Fruit fly (Drosophila melanogaster) whole organism, embryonic: ENCODE results near the gene CG1317.
A peak's percentile ranks its signal among the peaks of the same experiment; 100 is the strongest.

Experiments used
- BEAF-32 ChIP-seq: fragments of 200-800 bp; sonication (Bioruptor generic); optimal IDR thresholded peaks from 3 replicates; lab custom pipeline; 2017; ENCODE audit warnings: missing biosample characterization, missing genetic modification characterization, mild to moderate bottlenecking, moderate library complexity, missing genetic modification reagents
- CG10209 ChIP-seq: fragments of 200-800 bp; sonication (Bioruptor generic); optimal IDR thresholded peaks from 3 replicates; lab custom pipeline; 2017; ENCODE audit warnings: missing biosample characterization, mild to moderate bottlenecking, missing genetic modification characterization, missing genetic modification reagents
- CG12391 ChIP-seq: fragments of 200-800 bp; sonication (Bioruptor generic); optimal IDR thresholded peaks from 3 replicates; lab custom pipeline; 2018; ENCODE audit warnings: missing biosample characterization, mild to moderate bottlenecking, missing genetic modification characterization, moderate library complexity
- CG14710 ChIP-seq: fragments of 200-800 bp; sonication (Bioruptor generic); optimal IDR thresholded peaks from 3 replicates; lab custom pipeline; 2019; ENCODE audit warnings: missing biosample characterization, mild to moderate bottlenecking, missing genetic modification characterization, moderate library complexity
- CG15514 ChIP-seq: fragments of 200-800 bp; sonication (Bioruptor generic); optimal IDR thresholded peaks from 3 replicates; lab custom pipeline; 2017; ENCODE audit warnings: missing biosample characterization, missing genetic modification characterization, mild to moderate bottlenecking, moderate library complexity, missing genetic modification reagents
- CG15601 ChIP-seq: fragments of 200-800 bp; sonication (Bioruptor generic); optimal IDR thresholded peaks from 3 replicates; lab custom pipeline; 2019; ENCODE audit warnings: missing biosample characterization, mild to moderate bottlenecking, missing genetic modification characterization, moderate library complexity
- CG17612 ChIP-seq: fragments of 200-800 bp; sonication (Bioruptor generic); IDR thresholded peaks from 2 replicates; pipeline ENCODE4 v1.3.6; 2022; ENCODE audit warnings: missing biosample characterization, missing genetic modification characterization
- CG2129 ChIP-seq: fragments of 200-800 bp; sonication (Bioruptor generic); IDR thresholded peaks from 2 replicates; pipeline ENCODE4 v1.3.6; 2022; ENCODE audit warnings: missing biosample characterization, missing genetic modification characterization; ENCODE audit not compliant: partially characterized antibody
- CG31224 ChIP-seq: fragments of 200-800 bp; sonication (Bioruptor generic); IDR thresholded peaks from 2 replicates; pipeline ENCODE4 v1.3.6; 2022; ENCODE audit warnings: missing biosample characterization, missing genetic modification characterization
- CG31365 ChIP-seq: fragments of 200-800 bp; sonication (Bioruptor generic); optimal IDR thresholded peaks from 2 replicates; lab custom pipeline; 2018; ENCODE audit warnings: missing biosample characterization, mild to moderate bottlenecking, missing genetic modification characterization
- CG3163 ChIP-seq: fragments of 200-800 bp; sonication (Bioruptor generic); optimal IDR thresholded peaks from 3 replicates; lab custom pipeline; 2016; ENCODE audit warnings: missing biosample characterization, missing genetic modification characterization
- CG32532 ChIP-seq: fragments of 200-800 bp; sonication (Bioruptor generic); IDR thresholded peaks from 2 replicates; pipeline ENCODE4 v1.3.6; 2022; ENCODE audit warnings: missing biosample characterization, missing genetic modification characterization
- CG3281 ChIP-seq: fragments of 200-800 bp; sonication (Bioruptor generic); optimal IDR thresholded peaks from 3 replicates; lab custom pipeline; 2017; ENCODE audit warnings: missing biosample characterization, mild to moderate bottlenecking, missing genetic modification characterization
- CG4820 ChIP-seq: fragments of 200-800 bp; sonication (Bioruptor generic); optimal IDR thresholded peaks from 3 replicates; lab custom pipeline; 2016; ENCODE audit warnings: missing biosample characterization, missing genetic modification characterization
- CG5180 ChIP-seq: fragments of 200-800 bp; sonication (Bioruptor generic); optimal IDR thresholded peaks from 3 replicates; lab custom pipeline; 2017; ENCODE audit warnings: missing biosample characterization, missing genetic modification characterization, mild to moderate bottlenecking, moderate library complexity, missing genetic modification reagents
- CG5953 ChIP-seq: fragments of 200-800 bp; sonication (Bioruptor generic); IDR thresholded peaks from 2 replicates; pipeline ENCODE4 v1.3.6; 2022; ENCODE audit warnings: missing biosample characterization, missing genetic modification characterization
- CG9876 ChIP-seq: fragments of 200-800 bp; sonication (Bioruptor generic); optimal IDR thresholded peaks from 2 replicates; lab custom pipeline; 2016; ENCODE audit warnings: missing biosample characterization, missing genetic modification characterization
- D19B ChIP-seq: fragments of 200-800 bp; sonication (Bioruptor generic); optimal IDR thresholded peaks from 2 replicates; lab custom pipeline; 2017; ENCODE audit warnings: missing biosample characterization, mild to moderate bottlenecking, missing genetic modification characterization
- Dref ChIP-seq: fragments of 200-800 bp; sonication (Bioruptor generic); IDR thresholded peaks from 2 replicates; pipeline ENCODE4 v1.3.6; 2022; ENCODE audit warnings: missing biosample characterization, missing genetic modification characterization
- GATAe ChIP-seq: fragments of 200-800 bp; sonication (Bioruptor generic); conservative IDR thresholded peaks from 2 replicates; pipeline ENCODE4 v1.3.6; 2022; ENCODE audit warnings: missing biosample characterization, missing genetic modification characterization
- Gsc ChIP-seq: fragments of 200-800 bp; sonication (Bioruptor generic); IDR thresholded peaks from 2 replicates; pipeline ENCODE4 v1.3.6; 2022; ENCODE audit warnings: missing biosample characterization, missing genetic modification characterization
- Max ChIP-seq: fragments of 200-800 bp; sonication (Bioruptor generic); optimal IDR thresholded peaks from 2 replicates; lab custom pipeline; 2016; ENCODE audit warnings: missing biosample characterization, mild to moderate bottlenecking, missing genetic modification characterization
- Ravus ChIP-seq: fragments of 200-800 bp; sonication (Bioruptor generic); IDR thresholded peaks from 2 replicates; pipeline ENCODE4 v1.3.6; 2022; ENCODE audit warnings: missing biosample characterization, missing genetic modification characterization
- Rfx ChIP-seq: fragments of 200-800 bp; sonication (Bioruptor generic); IDR thresholded peaks from 2 replicates; pipeline ENCODE4 v1.3.6; 2022; ENCODE audit warnings: missing biosample characterization, missing genetic modification characterization
- Trl ChIP-seq, 3 experiments: fragments of >200 bp in 2 of 3; fragments of 200-800 bp in 1 of 3; sonication (Bioruptor generic) in 1 of 3; optimal IDR thresholded peaks; 2 replicates in 1 of 3; 3 replicates in 2 of 3; lab custom pipeline; 2016 to 2017; ENCODE audit warnings: missing biosample characterization in 1 of 3, missing genetic modification characterization in 1 of 3
- amos ChIP-seq: fragments of 200-800 bp; sonication (Bioruptor generic); IDR thresholded peaks from 2 replicates; pipeline ENCODE4 v1.3.6; 2022; ENCODE audit warnings: missing biosample characterization, missing genetic modification characterization; ENCODE audit not compliant: partially characterized antibody
- bowl ChIP-seq: fragments of 200-800 bp; sonication (Bioruptor generic); IDR thresholded peaks from 2 replicates; pipeline ENCODE4 v1.3.6; 2022; ENCODE audit warnings: missing biosample characterization, missing genetic modification characterization
- chn ChIP-seq: fragments of 200-800 bp; sonication (Bioruptor generic); optimal IDR thresholded peaks from 2 replicates; lab custom pipeline; 2016; ENCODE audit warnings: missing biosample characterization, missing genetic modification characterization
- ci ChIP-seq: fragments of 200-800 bp; sonication (Bioruptor generic); IDR thresholded peaks from 3 replicates; pipeline ENCODE4 v1.3.6; 2022; ENCODE audit warnings: missing biosample characterization, missing genetic modification characterization
- croc ChIP-seq: fragments of 200-800 bp; sonication (Bioruptor generic); conservative IDR thresholded peaks from 3 replicates; pipeline ENCODE4 v1.3.6; 2022; ENCODE audit warnings: missing biosample characterization, missing genetic modification characterization
- danr ChIP-seq: fragments of 200-800 bp; sonication (Bioruptor generic); IDR thresholded peaks from 2 replicates; pipeline ENCODE4 v1.3.6; 2022; ENCODE audit warnings: missing biosample characterization, missing genetic modification characterization
- dm ChIP-seq: fragments of 200-800 bp; sonication (Bioruptor generic); optimal IDR thresholded peaks from 3 replicates; lab custom pipeline; 2016; ENCODE audit warnings: missing biosample characterization, missing genetic modification characterization
- dmrt11E ChIP-seq: fragments of 200-800 bp; sonication (Bioruptor generic); optimal IDR thresholded peaks from 3 replicates; lab custom pipeline; 2018; ENCODE audit warnings: missing biosample characterization, mild to moderate bottlenecking, missing genetic modification characterization, moderate library complexity
- grn ChIP-seq: fragments of 200-800 bp; sonication (Bioruptor generic); optimal IDR thresholded peaks from 3 replicates; lab custom pipeline; 2017; ENCODE audit warnings: missing biosample characterization, missing genetic modification characterization
- hbn ChIP-seq: fragments of 200-800 bp; sonication (Bioruptor generic); IDR thresholded peaks from 2 replicates; pipeline ENCODE4 v1.3.6; 2022; ENCODE audit warnings: missing biosample characterization, missing genetic modification characterization; ENCODE audit not compliant: partially characterized antibody
- hkb ChIP-seq, 2 experiments: fragments of 200-800 bp in 1 of 2; fragments of >200 bp in 1 of 2; sonication (Bioruptor generic) in 1 of 2; IDR thresholded peaks in 1 of 2; optimal IDR thresholded peaks in 1 of 2; 2 replicates each; pipeline versions ENCODE4 v1.3.6 to Lab custom; 2017 to 2022; ENCODE audit warnings: missing biosample characterization in 1 of 2, missing genetic modification characterization in 1 of 2
- ind ChIP-seq: fragments of 200-800 bp; sonication (Bioruptor generic); optimal IDR thresholded peaks from 3 replicates; lab custom pipeline; 2016; ENCODE audit warnings: missing biosample characterization, missing genetic modification characterization
- ken ChIP-seq: fragments of 200-800 bp; sonication (Bioruptor generic); IDR thresholded peaks from 3 replicates; pipeline ENCODE4 v1.3.6; 2022; ENCODE audit warnings: missing biosample characterization, missing genetic modification characterization
- lmd ChIP-seq: fragments of 200-800 bp; sonication (Bioruptor generic); IDR thresholded peaks from 2 replicates; pipeline ENCODE4 v1.3.6; 2022; ENCODE audit warnings: missing biosample characterization, missing genetic modification characterization
- odd ChIP-seq: fragments of 200-800 bp; sonication (Bioruptor generic); optimal IDR thresholded peaks from 2 replicates; lab custom pipeline; 2017; ENCODE audit warnings: missing biosample characterization, mild to moderate bottlenecking, missing genetic modification characterization
- otp ChIP-seq: fragments of 200-800 bp; sonication (Bioruptor generic); IDR thresholded peaks from 3 replicates; pipeline ENCODE4, ENCODE4 v1.3.6; 2022; ENCODE audit warnings: missing biosample characterization, missing genetic modification characterization
- p53 ChIP-seq: fragments of 200-800 bp; sonication (Bioruptor generic); optimal IDR thresholded peaks from 2 replicates; lab custom pipeline; 2016; ENCODE audit warnings: missing biosample characterization, missing genetic modification characterization
- phol ChIP-seq: fragments of 200-800 bp; sonication (Bioruptor generic); optimal IDR thresholded peaks from 3 replicates; lab custom pipeline; 2018; ENCODE audit warnings: missing biosample characterization, mild to moderate bottlenecking, missing genetic modification characterization, moderate library complexity
- rib ChIP-seq: fragments of 200-800 bp; sonication (Bioruptor generic); IDR thresholded peaks from 2 replicates; pipeline ENCODE4 v1.3.6; 2022; ENCODE audit warnings: missing biosample characterization, missing genetic modification characterization
- scrt ChIP-seq: fragments of 200-800 bp; sonication (Bioruptor generic); optimal IDR thresholded peaks from 2 replicates; lab custom pipeline; 2018; ENCODE audit warnings: missing biosample characterization, mild to moderate bottlenecking, missing genetic modification characterization, moderate library complexity
- so ChIP-seq: fragments of 200-800 bp; sonication (Bioruptor generic); IDR thresholded peaks from 3 replicates; pipeline ENCODE4 v1.3.6; 2022; ENCODE audit warnings: missing biosample characterization, missing genetic modification characterization
- tap ChIP-seq: fragments of 200-800 bp; optimal IDR thresholded peaks from 3 replicates; lab custom pipeline; 2019; ENCODE audit warnings: missing biosample characterization, mild to moderate bottlenecking, missing genetic modification characterization, moderate library complexity
- z ChIP-seq: fragments of 200-800 bp; sonication (Bioruptor generic); IDR thresholded peaks from 3 replicates; pipeline ENCODE4 v1.3.6; 2022; ENCODE audit warnings: missing biosample characterization, missing genetic modification characterization

The CG1317 gene

DNA sequence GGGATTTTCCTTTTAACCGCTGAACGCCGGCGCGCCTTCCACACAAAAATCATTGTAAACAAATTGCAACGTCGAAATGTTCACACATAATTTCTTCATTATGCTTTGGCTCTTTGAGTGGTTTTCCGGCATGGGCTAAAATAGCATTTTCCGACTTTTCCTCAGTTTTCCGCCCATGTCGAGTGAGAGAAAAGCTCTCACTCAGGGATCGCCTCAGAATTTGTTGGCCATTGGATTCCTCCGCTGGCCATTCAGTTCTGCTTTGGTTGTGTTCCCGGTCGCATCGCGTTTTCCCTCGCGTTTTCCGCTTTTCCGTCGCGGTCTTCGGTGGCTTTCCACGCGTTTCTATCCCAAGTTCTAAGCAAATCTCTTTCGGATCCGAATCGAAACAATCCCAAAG is 6.8 kb upstream of the CG1317 start (continued):
- TF ChIP-seq croc (GFP tag; lab: Robert Waterston, UW) (no peak), CG2129 (GFP tag; lab: Robert Waterston, UW) (no peak), hbn (GFP tag; lab: Robert Waterston, UW) (no peak), CG14710 (tag; lab: Kevin White, UChicago) (no peak), CG3163 (GFP tag; lab: Kevin White, UChicago) (no peak), phol (tag; lab: Kevin White, UChicago) (no peak), CG15601 (tag; lab: Kevin White, UChicago) (no peak), Gsc (GFP tag; lab: Robert Waterston, UW) (no peak), Rfx (GFP tag; lab: Robert Waterston, UW) (no peak), p53 (GFP tag; lab: Kevin White, UChicago) (no peak), GATAe (GFP tag; lab: Robert Waterston, UW) (no peak), Max (no peak), CG15514 (GFP tag; lab: Kevin White, UChicago) (no peak), danr (GFP tag; lab: Robert Waterston, UW) (no peak), bowl (GFP tag; lab: Robert Waterston, UW) (no peak), dmrt11E (no peak), CG31224 (GFP tag; lab: Robert Waterston, UW) (no peak), z (GFP tag; lab: Robert Waterston, UW) (peak; percentile 92), CG12391 (tag; lab: Kevin White, UChicago) (no peak), CG32532 (GFP tag; lab: Robert Waterston, UW) (0 out of 2 replicates have a peak, but pooled peaks have one; percentile 10), tap (tag; lab: Kevin White, UChicago) (no peak), CG31365 (tag; lab: Kevin White, UChicago) (no peak), ci (no peak), amos (GFP tag; lab: Robert Waterston, UW) (0 out of 2 replicates have a peak, but pooled peaks have one; percentile 5), BEAF-32 (GFP tag; lab: Kevin White, UChicago) (no peak), ind (no peak), CG3281 (GFP tag; lab: Kevin White, UChicago) (no peak), CG9876 (GFP tag; lab: Kevin White, UChicago) (no peak), CG5180 (GFP tag; lab: Kevin White, UChicago) (peak; percentile 47), D19B (GFP tag; lab: Kevin White, UChicago) (no peak), CG10209 (no peak), chn (GFP tag; lab: Kevin White, UChicago) (no peak)

DNA sequence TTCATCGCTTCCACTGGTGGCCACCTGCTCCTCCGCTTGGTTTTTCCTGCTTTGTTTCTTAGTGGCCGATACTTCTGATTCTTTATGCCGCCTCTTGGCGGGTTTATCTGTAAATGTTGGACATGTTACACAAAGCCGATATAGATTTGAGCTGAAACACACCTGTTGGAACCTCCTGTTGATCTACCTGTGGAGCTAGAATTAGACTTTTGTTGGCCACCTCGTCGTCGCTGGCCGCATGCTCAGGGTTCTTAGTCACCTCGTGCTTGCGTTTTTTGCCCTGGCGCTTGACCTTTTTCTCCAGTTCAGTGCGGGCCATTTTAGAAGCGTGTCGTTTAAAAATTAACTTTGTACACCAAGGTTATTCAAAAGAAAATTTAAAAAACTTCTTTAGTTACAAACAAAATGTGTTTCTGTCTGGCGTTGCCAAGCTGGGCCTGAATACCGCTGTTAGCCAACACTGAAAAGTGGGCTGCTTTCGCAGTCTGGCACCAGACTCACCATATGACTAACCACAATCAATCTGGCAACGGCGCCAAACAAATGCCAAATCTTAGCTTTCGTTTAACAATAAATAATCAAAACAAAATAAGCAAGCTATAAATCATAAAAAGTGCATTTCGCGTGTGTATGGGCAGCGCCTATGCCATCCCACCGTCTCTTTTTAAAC is 5.5 kb upstream of the CG1317 start, which contains the start of the genes CG15877 and Svil:
Gene CG15877, minus strand, starts transcription at position 443 of the 670 bp plus-strand sequence.
Gene Svil, plus strand, starts transcription at position 542 of the 670 bp plus-strand sequence.
- TF ChIP-seq hkb (optimal IDR thresholded peaks at IDR 0.05; lab: Kevin White, UChicago) (peak; percentile 72), hkb (GFP tag; IDR thresholded peaks at IDR 0.05; lab: Robert Waterston, UW) (no peak), CG4820 (GFP tag; lab: Kevin White, UChicago) (no peak), ken (0 out of 3 replicates have a peak, but pooled peaks have one; percentile 9), BEAF-32 (GFP tag; lab: Kevin White, UChicago) (peak; percentile 30), otp (no peak), CG5953 (no peak), grn (GFP tag; lab: Kevin White, UChicago) (no peak), dm (GFP tag; lab: Kevin White, UChicago) (peak; percentile 80), rib (GFP tag; lab: Robert Waterston, UW) (no peak), scrt (peak; percentile 56), odd (no peak), CG17612 (no peak), Ravus (no peak), Dref (0 out of 2 replicates have a peak, but pooled peaks have one; percentile 24), lmd (GFP tag; lab: Robert Waterston, UW) (peak; percentile 10; the same call in 1 of the 2 replicates), CG32532 (GFP tag; lab: Robert Waterston, UW) (peak; percentile 12; the same call in 1 of the 2 replicates), z (GFP tag; lab: Robert Waterston, UW) (no peak), CG14710 (tag; lab: Kevin White, UChicago) (peak; percentile 83), so (GFP tag; lab: Robert Waterston, UW) (0 out of 3 replicates have a peak, but pooled peaks have one; percentile 25), Trl (optimal IDR thresholded peaks at IDR 0.05; lab: Kevin White, UChicago) (no peak), Trl (GFP tag; optimal IDR thresholded peaks at IDR 0.05; lab: Kevin White, UChicago) (no peak)
